Fruit fly (Drosophila melanogaster) whole organism, wandering third instar larva: Measurements from ENCODE around the gene sra.
"Not testable (repeated sequence)": the region's sequence is repeated elsewhere in the genome, so short reads cannot be mapped to it uniquely, and the experiment has no call there.

Experiments
- CG32264 ChIP-seq: fragments of 200-800 bp; sonication (Bioruptor generic); optimal IDR thresholded peaks from 2 replicates; lab custom pipeline; 2016; ENCODE audit warnings: missing biosample characterization, missing genetic modification characterization
- CG9705 ChIP-seq: fragments of 200-800 bp; sonication (Bioruptor generic); optimal IDR thresholded peaks from 2 replicates; lab custom pipeline; 2018; ENCODE audit warnings: missing biosample characterization, mild to moderate bottlenecking, missing genetic modification characterization
- CrebA ChIP-seq: fragments of 200-800 bp; sonication (Bioruptor generic); optimal IDR thresholded peaks from 2 replicates; lab custom pipeline; 2016; ENCODE audit warnings: missing biosample characterization, mild to moderate bottlenecking, missing genetic modification characterization, borderline replicate concordance
- Dfd ChIP-seq: fragments of >200 bp; optimal IDR thresholded peaks from 2 replicates; lab custom pipeline; 2017; ENCODE audit warnings: missing biosample characterization, missing genetic modification characterization
- Dif ChIP-seq: fragments of 200-275, 200-300 bp; sonication (Bioruptor generic); optimal IDR thresholded peaks from 2 replicates; lab custom pipeline; 2018; ENCODE audit warnings: missing biosample characterization, missing genetic modification characterization; ENCODE audit not compliant: partially characterized antibody
- Hnf4 ChIP-seq: fragments of 200-800 bp; sonication (Bioruptor generic); optimal IDR thresholded peaks from 2 replicates; lab custom pipeline; 2016; ENCODE audit warnings: missing biosample characterization, mild to moderate bottlenecking, missing genetic modification characterization
- Jra ChIP-seq: sonication (Bioruptor generic); optimal IDR thresholded peaks from 2 replicates; lab custom pipeline; 2016; ENCODE audit warnings: missing biosample characterization, missing genetic modification characterization
- Mio ChIP-seq: sonication (Bioruptor generic); optimal IDR thresholded peaks from 2 replicates; lab custom pipeline; 2016; ENCODE audit warnings: missing biosample characterization, missing genetic modification characterization
- Myc ChIP-seq: fragments of >200 bp; optimal IDR thresholded peaks from 2 replicates; lab custom pipeline; 2017
- OdsH ChIP-seq: fragments of 200-800 bp; sonication (Bioruptor generic); optimal IDR thresholded peaks from 2 replicates; lab custom pipeline; 2016; ENCODE audit warnings: missing biosample characterization, mild to moderate bottlenecking, missing genetic modification characterization
- Rel ChIP-seq, 2 experiments: fragments of 200-800 bp; sonication (Bioruptor generic) in 1 of 2; optimal IDR thresholded peaks; 2 replicates in 1 of 2; 3 replicates in 1 of 2; lab custom pipeline; 2016 to 2019; ENCODE audit warnings: mild to moderate bottlenecking in 2 of 2, missing biosample characterization in 2 of 2, missing genetic modification characterization in 2 of 2, moderate library complexity in 1 of 2
- Vsx2 ChIP-seq: fragments of 200-300, 225-300 bp; sonication (Bioruptor generic); optimal IDR thresholded peaks from 2 replicates; lab custom pipeline; 2018; ENCODE audit warnings: missing biosample characterization, missing genetic modification characterization; ENCODE audit not compliant: partially characterized antibody
- br ChIP-seq: fragments of 200-800 bp; sonication (Bioruptor generic); optimal IDR thresholded peaks from 2 replicates; lab custom pipeline; 2016; ENCODE audit warnings: missing biosample characterization, missing genetic modification characterization
- brk ChIP-seq: fragments of 200-800 bp; sonication (Bioruptor generic); optimal IDR thresholded peaks from 2 replicates; lab custom pipeline; 2016; ENCODE audit warnings: missing biosample characterization, mild to moderate bottlenecking, missing genetic modification characterization
- dmrt93B ChIP-seq: fragments of 200-800 bp; sonication (Bioruptor generic); optimal IDR thresholded peaks from 2 replicates; lab custom pipeline; 2018; ENCODE audit warnings: missing biosample characterization, mild to moderate bottlenecking, missing genetic modification characterization
- dsf ChIP-seq: sonication (Bioruptor generic); optimal IDR thresholded peaks from 2 replicates; lab custom pipeline; 2016; ENCODE audit warnings: missing biosample characterization, missing genetic modification characterization, borderline replicate concordance
- ey ChIP-seq: fragments of 200-800 bp; sonication (Bioruptor generic); optimal IDR thresholded peaks from 2 replicates; lab custom pipeline; 2016; ENCODE audit warnings: missing biosample characterization, missing genetic modification characterization
- fru ChIP-seq: fragments of 200-800 bp; sonication (Bioruptor generic); optimal IDR thresholded peaks from 3 replicates; lab custom pipeline; 2016; ENCODE audit warnings: missing biosample characterization, mild to moderate bottlenecking, missing genetic modification characterization
- jim ChIP-seq: fragments of 175-275, 200-325 bp; sonication (Bioruptor generic); optimal IDR thresholded peaks from 2 replicates; lab custom pipeline; 2016; ENCODE audit warnings: missing biosample characterization, mild to moderate bottlenecking, missing genetic modification characterization
- lola ChIP-seq: fragments of >200 bp; optimal IDR thresholded peaks from 2 replicates; lab custom pipeline; 2017; ENCODE audit warnings: missing biosample characterization, missing genetic modification characterization
- pan ChIP-seq: fragments of >200 bp; optimal IDR thresholded peaks from 2 replicates; lab custom pipeline; 2017
- rgr ChIP-seq: fragments of 200-800 bp; sonication (Bioruptor generic); optimal IDR thresholded peaks from 3 replicates; lab custom pipeline; 2016; ENCODE audit warnings: missing biosample characterization, mild to moderate bottlenecking, missing genetic modification characterization
- sage ChIP-seq: fragments of 200-800 bp; sonication (Bioruptor generic); optimal IDR thresholded peaks from 2 replicates; lab custom pipeline; 2016; ENCODE audit warnings: missing biosample characterization, mild to moderate bottlenecking, missing genetic modification characterization
- tai ChIP-seq: sonication (Bioruptor generic); optimal IDR thresholded peaks from 2 replicates; lab custom pipeline; 2016; ENCODE audit warnings: missing biosample characterization, missing genetic modification characterization
- usp ChIP-seq: fragments of >200 bp; optimal IDR thresholded peaks from 2 replicates; lab custom pipeline; 2017; ENCODE audit warnings: missing biosample characterization, missing genetic modification characterization
- woc ChIP-seq: sonication (Bioruptor generic); optimal IDR thresholded peaks from 2 replicates; lab custom pipeline; 2016; ENCODE audit warnings: missing biosample characterization, mild to moderate bottlenecking, missing genetic modification characterization

sra gene

DNA sequence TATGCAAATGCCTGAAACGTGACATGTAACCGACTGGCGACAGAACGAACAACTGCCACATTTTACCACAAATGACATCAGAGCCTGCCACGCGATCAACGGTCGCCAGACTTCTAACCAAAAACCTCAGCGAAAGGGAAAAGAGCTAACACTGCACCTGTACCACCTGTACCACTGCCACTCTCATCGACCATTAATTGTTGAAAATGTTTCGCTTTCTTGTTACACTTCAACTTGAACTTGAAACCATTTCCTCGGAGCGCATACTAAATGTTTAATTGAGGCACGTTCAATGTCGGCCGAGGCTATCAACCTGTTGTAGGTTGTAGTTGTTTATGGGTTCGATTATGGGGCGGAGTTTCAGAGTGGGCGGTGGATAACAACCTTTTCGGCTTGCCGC, 10.3 kb upstream of the sra start:
- TF ChIP-seq Vsx2 (GFP tag; lab: Kevin White, UChicago): no peak
- no peak for TF ChIP-seq rgr (GFP tag; lab: Kevin White, UChicago)
- TF ChIP-seq lola: no peak
- no peak for TF ChIP-seq Dif
- no peak for TF ChIP-seq usp
- no peak for TF ChIP-seq dsf (GFP tag; lab: Kevin White, UChicago)
- TF ChIP-seq CrebA: no peak
- TF ChIP-seq CG32264 (GFP tag; lab: Kevin White, UChicago): no peak
- no peak for TF ChIP-seq CG9705 (GFP tag; lab: Kevin White, UChicago)
- no peak for TF ChIP-seq ey (GFP tag; lab: Kevin White, UChicago)
- no peak for TF ChIP-seq br
- TF ChIP-seq OdsH (GFP tag; lab: Kevin White, UChicago): no peak
- no peak for TF ChIP-seq Dfd (GFP tag; lab: Kevin White, UChicago)
- TF ChIP-seq Rel (GFP tag; optimal IDR thresholded peaks at IDR 0.05; lab: Kevin White, UChicago): no peak
- no peak for TF ChIP-seq Rel (tag; optimal IDR thresholded peaks at IDR 0.05; lab: Kevin White, UChicago)
- TF ChIP-seq, all 38 proteins: peak for 0

DNA sequence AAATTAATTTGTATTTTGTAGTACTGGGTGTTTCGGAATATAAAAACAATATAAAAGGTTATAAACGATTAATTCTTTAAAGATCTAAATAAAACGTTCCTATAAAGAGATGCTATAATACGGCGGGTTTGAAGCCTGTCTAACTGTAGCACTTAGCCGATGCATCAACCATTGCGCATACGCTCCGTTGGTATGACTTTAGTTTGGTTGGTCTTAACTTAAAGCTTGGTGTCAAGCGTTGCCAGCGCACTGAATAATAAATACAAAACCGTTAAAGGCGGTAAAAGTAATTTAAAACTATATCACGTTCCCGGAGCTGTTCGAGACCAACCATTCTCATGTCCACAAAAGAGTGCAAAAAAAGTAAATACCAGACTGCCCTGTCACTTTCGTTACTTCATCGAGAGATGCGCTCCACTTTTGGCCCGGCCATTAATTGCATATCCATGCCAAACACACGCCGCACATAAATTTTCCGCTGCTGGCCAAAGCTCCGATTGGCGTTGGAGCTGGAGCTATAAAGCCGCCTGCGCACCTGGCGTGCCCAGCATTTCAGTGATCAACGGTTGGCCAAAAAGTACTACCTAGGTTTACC, 6.2 kb upstream of the sra start, which contains the start of gene CG8927:
TSS of gene CG8927 (plus strand) at position 545 of the 595 bp plus-strand sequence.
- TF ChIP-seq dmrt93B (GFP tag; lab: Kevin White, UChicago) (no peak), Myc (lab: Kevin White, UChicago) (peak; percentile 9)

DNA sequence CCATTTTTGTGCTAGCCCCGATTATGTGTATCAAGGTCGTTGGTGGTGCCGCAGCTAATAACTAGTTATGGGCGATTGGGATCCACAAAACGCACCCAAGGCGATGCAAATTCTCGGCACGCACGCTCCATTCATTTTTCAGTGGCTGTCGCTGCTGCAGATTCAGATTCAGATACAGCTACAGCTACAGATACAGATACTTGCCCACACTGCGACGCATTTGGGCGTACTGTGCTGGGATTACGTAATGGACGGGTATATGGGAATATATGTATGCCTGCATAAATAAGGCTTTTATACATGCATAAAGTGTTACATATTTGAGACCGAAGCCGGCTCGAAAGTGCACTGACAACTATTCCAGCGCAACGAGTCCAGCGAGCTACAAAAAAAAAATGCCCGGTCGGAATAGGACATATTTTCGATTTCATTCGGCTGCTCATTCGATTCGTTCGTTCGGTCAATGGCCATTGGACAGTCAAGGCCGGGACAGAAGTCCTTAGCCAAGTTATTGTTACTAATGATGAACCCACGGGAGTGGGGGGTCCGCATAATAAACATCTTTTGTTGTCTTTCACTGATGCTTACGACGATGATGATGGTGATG, 4.4 kb upstream of the sra start:
- TF ChIP-seq br (no peak), dmrt93B (GFP tag; lab: Kevin White, UChicago) (no peak), brk (GFP tag; lab: Kevin White, UChicago) (no peak)

DNA sequence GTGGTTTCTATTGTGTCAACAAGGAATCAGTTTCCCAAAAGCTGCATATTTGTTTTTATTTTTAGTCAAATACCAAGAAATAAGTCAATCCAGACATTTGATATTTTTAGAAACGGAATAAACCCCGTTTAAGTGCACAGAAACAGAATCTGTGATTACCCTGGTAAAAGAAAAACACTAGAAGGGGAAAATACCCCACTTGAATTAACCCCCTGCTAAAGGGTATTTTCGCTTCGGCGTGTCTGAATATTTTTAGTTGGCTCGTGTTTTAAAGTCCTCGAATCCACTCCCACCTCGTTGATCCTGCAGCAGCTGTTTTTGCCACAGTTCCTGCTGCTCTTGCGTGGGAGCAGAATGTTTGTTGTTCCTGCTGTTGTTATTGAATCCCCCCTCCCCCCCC, 938 bp downstream of the sra start:
- TF ChIP-seq CG9705 (GFP tag; lab: Kevin White, UChicago) (no peak), fru (GFP tag; lab: Kevin White, UChicago) (no peak), jim (GFP tag; lab: Kevin White, UChicago) (no peak), Myc (lab: Kevin White, UChicago) (no peak), br (no peak), Hnf4 (GFP tag; lab: Kevin White, UChicago) (no peak), sage (GFP tag; lab: Kevin White, UChicago) (no peak), pan (no peak), CG32264 (GFP tag; lab: Kevin White, UChicago) (no peak), Jra (GFP tag; lab: Kevin White, UChicago) (no peak), Dif (no peak), CrebA (no peak)
- TF ChIP-seq, all 38 proteins: peak for 0

DNA sequence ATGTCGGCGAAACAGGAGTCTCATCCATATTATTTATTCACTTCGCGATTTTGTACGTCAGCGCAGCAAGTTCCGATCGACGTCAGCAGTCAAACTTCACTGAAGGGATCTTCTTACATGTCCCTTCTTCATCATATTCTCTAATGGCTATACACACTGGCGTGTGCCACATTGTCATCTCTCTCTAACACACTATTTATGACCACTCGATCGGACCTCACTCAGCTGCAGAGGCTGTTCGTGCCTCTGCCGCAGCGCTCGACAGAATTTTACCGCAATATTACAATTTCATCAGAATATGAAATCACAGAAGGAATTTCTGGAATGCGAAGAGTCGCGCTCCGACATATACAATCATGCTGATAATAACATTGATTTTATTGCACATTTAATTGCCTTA, 2.7 kb downstream of the sra start, which contains the start of gene Bin1:
TSS of gene Bin1 (minus strand) at position 101 of the 400 bp plus-strand sequence.
- TF ChIP-seq jim, Jra, tai (GFP tag; lab: Kevin White, UChicago): not testable (repeated sequence)

DNA sequence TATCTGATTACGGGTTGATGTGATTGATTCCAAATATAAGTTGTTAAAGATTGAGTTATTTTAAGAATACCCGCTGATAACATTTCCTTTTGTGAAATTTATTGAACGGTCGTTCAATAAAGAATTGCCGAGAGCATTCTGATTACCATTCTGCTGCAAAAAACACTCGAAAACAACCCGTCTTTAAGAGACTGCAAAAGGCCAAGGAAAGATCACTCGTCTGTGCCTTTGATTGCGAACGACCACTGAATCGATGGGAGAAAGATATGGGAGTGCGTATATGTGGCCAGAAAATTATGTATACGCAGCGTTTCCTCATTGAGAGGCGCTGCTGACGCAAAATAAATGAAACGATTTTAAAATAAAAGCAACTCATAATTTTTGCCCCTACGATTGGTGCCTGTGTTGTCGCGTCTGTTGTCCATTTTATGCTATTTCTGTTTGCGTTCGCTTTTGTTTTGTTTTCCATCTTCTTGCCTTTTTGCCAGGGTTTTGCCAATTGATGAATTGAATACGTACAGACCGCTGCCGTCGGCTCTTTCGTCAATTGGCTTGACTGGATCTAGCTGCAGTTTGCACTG, 3.5 kb downstream of the sra start:
- TF ChIP-seq jim (GFP tag; lab: Kevin White, UChicago): no peak
- TF ChIP-seq rgr (GFP tag; lab: Kevin White, UChicago): no peak
- TF ChIP-seq woc: no peak

DNA sequence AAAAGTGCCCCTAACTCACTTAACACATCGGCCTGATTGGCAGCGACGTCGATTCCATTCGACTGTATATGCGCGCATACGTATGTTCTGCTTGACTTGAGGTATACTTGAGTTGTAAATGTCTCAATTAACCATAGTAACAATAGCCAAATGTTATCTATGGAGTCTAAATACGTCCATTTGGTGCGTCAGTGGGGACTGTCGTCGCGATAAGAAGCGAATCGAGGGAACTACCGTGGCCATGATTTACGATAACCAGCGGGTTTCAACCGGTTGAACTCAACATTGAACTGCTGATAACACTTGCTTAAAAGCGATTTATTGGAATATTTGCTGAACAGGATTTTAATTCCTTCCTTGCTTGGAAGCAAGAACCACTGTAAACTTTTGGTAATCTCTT, 4.0 kb downstream of the sra start:
- TF ChIP-seq Dfd (GFP tag; lab: Kevin White, UChicago): no peak
- no peak for TF ChIP-seq Mio
- no peak for TF ChIP-seq usp
- TF ChIP-seq Rel (GFP tag; optimal IDR thresholded peaks at IDR 0.05; lab: Kevin White, UChicago): no peak
- peak; percentile 91 for TF ChIP-seq Rel (tag; optimal IDR thresholded peaks at IDR 0.05; lab: Kevin White, UChicago)
- TF ChIP-seq rgr (GFP tag; lab: Kevin White, UChicago): no peak
